Fruit fly (Drosophila melanogaster) whole organism, embryonic: ENCODE data around the gene CG12581.

Experiments used
- Adf1 ChIP-seq: fragments of 200-800 bp; sonication (Bioruptor generic); IDR thresholded peaks from 2 replicates; pipeline ENCODE4 v1.3.6; 2022; ENCODE audit warnings: missing biosample characterization, missing genetic modification characterization
- Atf3 ChIP-seq: fragments of 200-800 bp; sonication (Bioruptor generic); optimal IDR thresholded peaks from 3 replicates; lab custom pipeline; 2016; ENCODE audit warnings: missing biosample characterization, missing genetic modification characterization
- Bgb ChIP-seq: fragments of 200-800 bp; sonication (Bioruptor generic); IDR thresholded peaks from 2 replicates; pipeline ENCODE4 v1.3.6; 2022; ENCODE audit warnings: missing biosample characterization, missing genetic modification characterization; ENCODE audit not compliant: partially characterized antibody
- Bteb2 ChIP-seq: fragments of 200-800 bp; sonication (Bioruptor generic); optimal IDR thresholded peaks from 2 replicates; lab custom pipeline; 2016; ENCODE audit warnings: missing biosample characterization, missing genetic modification characterization
- CG10209 ChIP-seq: fragments of 200-800 bp; sonication (Bioruptor generic); optimal IDR thresholded peaks from 3 replicates; lab custom pipeline; 2017; ENCODE audit warnings: missing biosample characterization, mild to moderate bottlenecking, missing genetic modification characterization, missing genetic modification reagents
- CG10959 ChIP-seq: fragments of 200-800 bp; sonication (Bioruptor generic); IDR thresholded peaks from 2 replicates; pipeline ENCODE4 v1.3.6; 2022; ENCODE audit warnings: missing biosample characterization, missing genetic modification characterization
- CG12104 ChIP-seq: fragments of 200-800 bp; sonication (Bioruptor generic); optimal IDR thresholded peaks from 3 replicates; lab custom pipeline; 2016; ENCODE audit warnings: missing biosample characterization, missing genetic modification characterization
- CG12236 ChIP-seq: fragments of 200-800 bp; sonication (Bioruptor generic); optimal IDR thresholded peaks from 2 replicates; lab custom pipeline; 2016; ENCODE audit warnings: missing biosample characterization, missing genetic modification characterization
- CG12769 ChIP-seq: fragments of 200-800 bp; sonication (Bioruptor generic); optimal IDR thresholded peaks from 2 replicates; lab custom pipeline; 2019; ENCODE audit warnings: missing biosample characterization, mild to moderate bottlenecking, missing genetic modification characterization, moderate library complexity
- CG13424 ChIP-seq: fragments of 200-800 bp; sonication (Bioruptor generic); optimal IDR thresholded peaks from 2 replicates; lab custom pipeline; 2019; ENCODE audit warnings: missing biosample characterization, mild to moderate bottlenecking, missing genetic modification characterization, moderate library complexity
- CG13894 ChIP-seq: fragments of 200-800 bp; sonication (Bioruptor generic); optimal IDR thresholded peaks from 3 replicates; lab custom pipeline; 2018; ENCODE audit warnings: missing biosample characterization, mild to moderate bottlenecking, missing genetic modification characterization, moderate library complexity
- CG14860 ChIP-seq: fragments of 200-800 bp; sonication (Bioruptor generic); IDR thresholded peaks from 3 replicates; pipeline ENCODE4 v1.3.6; 2022; ENCODE audit warnings: missing biosample characterization, missing genetic modification characterization; ENCODE audit not compliant: partially characterized antibody
- CG1603 ChIP-seq: fragments of 200-800 bp; sonication (Bioruptor generic); optimal IDR thresholded peaks from 2 replicates; lab custom pipeline; 2019; ENCODE audit warnings: missing biosample characterization, mild to moderate bottlenecking, missing genetic modification characterization, moderate library complexity
- CG18476 ChIP-seq: fragments of 200-800 bp; sonication (Bioruptor generic); optimal IDR thresholded peaks from 2 replicates; lab custom pipeline; 2016; ENCODE audit warnings: missing biosample characterization, mild to moderate bottlenecking, missing genetic modification characterization
- CG2129 ChIP-seq: fragments of 200-800 bp; sonication (Bioruptor generic); IDR thresholded peaks from 2 replicates; pipeline ENCODE4 v1.3.6; 2022; ENCODE audit warnings: missing biosample characterization, missing genetic modification characterization; ENCODE audit not compliant: partially characterized antibody
- CG2889 ChIP-seq: fragments of 200-800 bp; sonication (Bioruptor generic); IDR thresholded peaks from 3 replicates; pipeline ENCODE4 v1.3.6; 2022; ENCODE audit warnings: missing biosample characterization, missing genetic modification characterization
- CG3407 ChIP-seq: fragments of 200-800 bp; sonication (Bioruptor generic); optimal IDR thresholded peaks from 2 replicates; lab custom pipeline; 2018; ENCODE audit warnings: missing biosample characterization, mild to moderate bottlenecking, missing genetic modification characterization
- CG6791 ChIP-seq: fragments of 200-800 bp; sonication (Bioruptor generic); IDR thresholded peaks from 3 replicates; pipeline ENCODE4 v1.3.6; 2022; ENCODE audit warnings: missing biosample characterization, missing genetic modification characterization; ENCODE audit not compliant: partially characterized antibody
- CG7357 ChIP-seq: fragments of 200-800 bp; sonication (Bioruptor generic); IDR thresholded peaks from 3 replicates; pipeline ENCODE4 v1.3.6; 2022; ENCODE audit warnings: missing biosample characterization, missing genetic modification characterization
- CG7963 ChIP-seq: fragments of 200-800 bp; sonication (Bioruptor generic); IDR thresholded peaks from 3 replicates; pipeline ENCODE4 v1.3.6; 2022; ENCODE audit warnings: missing biosample characterization, missing genetic modification characterization; ENCODE audit not compliant: partially characterized antibody
- CrebB ChIP-seq: fragments of 200-800 bp; sonication (Bioruptor generic); optimal IDR thresholded peaks from 3 replicates; lab custom pipeline; 2018; ENCODE audit warnings: missing biosample characterization, mild to moderate bottlenecking, missing genetic modification characterization
- D19B ChIP-seq: fragments of 200-800 bp; sonication (Bioruptor generic); optimal IDR thresholded peaks from 2 replicates; lab custom pipeline; 2017; ENCODE audit warnings: missing biosample characterization, mild to moderate bottlenecking, missing genetic modification characterization
- Deaf1 ChIP-seq: fragments of 200-800 bp; optimal IDR thresholded peaks from 3 replicates; lab custom pipeline; 2019; ENCODE audit warnings: missing biosample characterization, mild to moderate bottlenecking, missing genetic modification characterization, moderate library complexity
- Dip3 ChIP-seq: fragments of 200-800 bp; sonication (Bioruptor generic); optimal IDR thresholded peaks from 3 replicates; lab custom pipeline; 2016; ENCODE audit warnings: missing biosample characterization, missing genetic modification characterization
- HLH4C ChIP-seq: fragments of 200-800 bp; sonication (Bioruptor generic); IDR thresholded peaks from 3 replicates; pipeline ENCODE4 v1.3.6; 2022; ENCODE audit warnings: missing biosample characterization, missing genetic modification characterization; ENCODE audit not compliant: partially characterized antibody
- Hey ChIP-seq: fragments of 200-800 bp; sonication (Bioruptor generic); optimal IDR thresholded peaks from 3 replicates; lab custom pipeline; 2018; ENCODE audit warnings: missing biosample characterization, mild to moderate bottlenecking, missing genetic modification characterization
- Med ChIP-seq: fragments of 200-800 bp; sonication (Bioruptor generic); peaks from one replicate; lab custom pipeline; 2016; ENCODE audit warnings: missing biosample characterization, missing genetic modification characterization, mild to moderate bottlenecking, inconsistent platforms, moderate library complexity
- Myb ChIP-seq: fragments of 200-800 bp; sonication (Bioruptor generic); optimal IDR thresholded peaks from 2 replicates; lab custom pipeline; 2016; ENCODE audit warnings: missing biosample characterization, missing genetic modification characterization
- Opbp ChIP-seq: fragments of 200-800 bp; sonication (Bioruptor generic); IDR thresholded peaks from 3 replicates; pipeline ENCODE4 v1.3.6; 2022; ENCODE audit warnings: missing biosample characterization, missing genetic modification characterization; ENCODE audit not compliant: partially characterized antibody
- Scr ChIP-seq: fragments of 200-800 bp; sonication (Bioruptor generic); IDR thresholded peaks from 2 replicates; pipeline ENCODE4 v1.3.6; 2022; ENCODE audit warnings: missing biosample characterization, missing genetic modification characterization; ENCODE audit not compliant: partially characterized antibody
- Side ChIP-seq: fragments of 200-800 bp; sonication (Bioruptor generic); optimal IDR thresholded peaks from 2 replicates; lab custom pipeline; 2016; ENCODE audit warnings: missing biosample characterization, missing genetic modification characterization
- Sry-β ChIP-seq: fragments of 200-800 bp; sonication (Bioruptor generic); optimal IDR thresholded peaks from 2 replicates; lab custom pipeline; 2018; ENCODE audit warnings: missing biosample characterization, mild to moderate bottlenecking, missing genetic modification characterization, moderate library complexity
- amos ChIP-seq: fragments of 200-800 bp; sonication (Bioruptor generic); IDR thresholded peaks from 2 replicates; pipeline ENCODE4 v1.3.6; 2022; ENCODE audit warnings: missing biosample characterization, missing genetic modification characterization; ENCODE audit not compliant: partially characterized antibody
- dmrt99B ChIP-seq: fragments of 200-800 bp; sonication (Bioruptor generic); optimal IDR thresholded peaks from 2 replicates; lab custom pipeline; 2018; ENCODE audit warnings: missing biosample characterization, mild to moderate bottlenecking, missing genetic modification characterization, moderate library complexity
- inv ChIP-seq: fragments of 200-800 bp; sonication (Bioruptor generic); IDR thresholded peaks from 2 replicates; pipeline ENCODE4 v1.3.6; 2022; ENCODE audit warnings: missing biosample characterization, missing genetic modification characterization; ENCODE audit not compliant: partially characterized antibody
- lmd ChIP-seq: fragments of 200-800 bp; sonication (Bioruptor generic); IDR thresholded peaks from 2 replicates; pipeline ENCODE4 v1.3.6; 2022; ENCODE audit warnings: missing biosample characterization, missing genetic modification characterization
- lov ChIP-seq, 2 experiments: fragments of 200-800 bp in 1 of 2; fragments of >200 bp in 1 of 2; sonication (Bioruptor generic) in 1 of 2; IDR thresholded peaks in 1 of 2; optimal IDR thresholded peaks in 1 of 2; 2 replicates in 1 of 2; 3 replicates in 1 of 2; pipeline versions ENCODE4 v1.3.6 to Lab custom; 2017 to 2022; ENCODE audit warnings: missing biosample characterization in 1 of 2, missing genetic modification characterization in 1 of 2
- mld ChIP-seq: fragments of 200-800 bp; sonication (Bioruptor generic); IDR thresholded peaks from 3 replicates; pipeline ENCODE4 v1.3.6; 2022; ENCODE audit warnings: missing biosample characterization, missing genetic modification characterization; ENCODE audit not compliant: partially characterized antibody
- nerfin-1 ChIP-seq: fragments of 200-800 bp; sonication (Bioruptor generic); optimal IDR thresholded peaks from 3 replicates; lab custom pipeline; 2019; ENCODE audit warnings: missing biosample characterization, mild to moderate bottlenecking, missing genetic modification characterization, moderate library complexity
- otp ChIP-seq: fragments of 200-800 bp; sonication (Bioruptor generic); IDR thresholded peaks from 3 replicates; pipeline ENCODE4, ENCODE4 v1.3.6; 2022; ENCODE audit warnings: missing biosample characterization, missing genetic modification characterization
- peb ChIP-seq: fragments of 200-800 bp; sonication (Bioruptor generic); IDR thresholded peaks from 2 replicates; pipeline ENCODE4 v1.3.6; 2022; ENCODE audit warnings: missing biosample characterization, missing genetic modification characterization
- pnt ChIP-seq: fragments of 200-800 bp; sonication (Bioruptor generic); optimal IDR thresholded peaks from 3 replicates; lab custom pipeline; 2016; ENCODE audit warnings: missing biosample characterization, missing genetic modification characterization
- psq ChIP-seq: fragments of 200-800 bp; sonication (Bioruptor generic); optimal IDR thresholded peaks from 2 replicates; lab custom pipeline; 2017; ENCODE audit warnings: missing biosample characterization, missing genetic modification characterization
- tna ChIP-seq: fragments of 200-800 bp; sonication (Bioruptor generic); IDR thresholded peaks from 2 replicates; pipeline ENCODE4 v1.3.6; 2022; ENCODE audit warnings: missing biosample characterization, missing genetic modification characterization; ENCODE audit not compliant: partially characterized antibody
- vnd ChIP-seq: fragments of 200-800 bp; sonication (Bioruptor generic); IDR thresholded peaks from 3 replicates; pipeline ENCODE4 v1.3.6; 2022; ENCODE audit warnings: missing biosample characterization, missing genetic modification characterization; ENCODE audit not compliant: partially characterized antibody
- zen ChIP-seq: fragments of 200-800 bp; sonication (Bioruptor generic); optimal IDR thresholded peaks from 3 replicates; lab custom pipeline; 2018; ENCODE audit warnings: missing biosample characterization, mild to moderate bottlenecking, missing genetic modification characterization, moderate library complexity
- zen2 ChIP-seq: fragments of 200-800 bp; sonication (Bioruptor generic); IDR thresholded peaks from 3 replicates; pipeline ENCODE4 v1.3.6; 2022; ENCODE audit warnings: missing biosample characterization, missing genetic modification characterization; ENCODE audit not compliant: partially characterized antibody

Gene CG12581

dm6 chr3R:4127505-4127904 lies 46.9 kb upstream of the CG12581 start (continued):
- TF ChIP-seq CG12769 (tag; lab: Kevin White, UChicago) (peak; percentile 72), peb (GFP tag; lab: Robert Waterston, UW) (no peak), CG13894 (peak; percentile 10), Adf1 (no peak), zen (no peak)
- TF ChIP-seq, all 482 proteins: peak for 10

dm6 chr3R:4128337-4128736 lies 46.1 kb upstream of the CG12581 start:
- TF ChIP-seq Adf1 (no peak), mld (GFP tag; lab: Robert Waterston, UW) (peak; percentile 57; the same call in 1 of the 3 replicates), CG7963 (GFP tag; lab: Robert Waterston, UW) (0 out of 3 replicates have a peak, but pooled peaks have one; percentile 29), CG2889 (no peak), CG14860 (GFP tag; lab: Robert Waterston, UW) (peak; percentile 58; the same call in 2 of the 3 replicates), CG6791 (peak; percentile 56; the same call in 2 of the 3 replicates), Side (GFP tag; lab: Kevin White, UChicago) (no peak), inv (GFP tag; lab: Robert Waterston, UW) (peak; percentile 30; the same call in 1 of the 2 replicates), CrebB (tag; lab: Kevin White, UChicago) (no peak), CG2129 (GFP tag; lab: Robert Waterston, UW) (no peak), amos (GFP tag; lab: Robert Waterston, UW) (0 out of 2 replicates have a peak, but pooled peaks have one; percentile 27), Dip3 (GFP tag; lab: Kevin White, UChicago) (no peak), CG18476 (GFP tag; lab: Kevin White, UChicago) (no peak), zen2 (GFP tag; lab: Robert Waterston, UW) (no peak), Opbp (GFP tag; lab: Robert Waterston, UW) (no peak), CG7357 (GFP tag; lab: Robert Waterston, UW) (no peak), lmd (GFP tag; lab: Robert Waterston, UW) (no peak), Atf3 (GFP tag; lab: Kevin White, UChicago) (no peak), CG10209 (no peak), Scr (GFP tag; lab: Robert Waterston, UW) (peak; percentile 59), Bteb2 (GFP tag; lab: Kevin White, UChicago) (no peak), Bgb (peak; percentile 44; the same call in 1 of the 2 replicates), Deaf1 (tag; lab: Kevin White, UChicago) (no peak), CG13424 (tag; lab: Kevin White, UChicago) (no peak), CG12236 (GFP tag; lab: Kevin White, UChicago) (no peak), D19B (GFP tag; lab: Kevin White, UChicago) (peak; percentile 62), psq (GFP tag; lab: Kevin White, UChicago) (no peak), tna (peak; percentile 63; the same call in 1 of the 2 replicates), otp (GFP tag; lab: Robert Waterston, UW) (no peak), Sry-β (GFP tag; lab: Kevin White, UChicago) (no peak), CG1603 (tag; lab: Kevin White, UChicago) (no peak), CG12104 (GFP tag; lab: Kevin White, UChicago) (no peak), dmrt99B (no peak), pnt (GFP tag; lab: Kevin White, UChicago) (no peak), nerfin-1 (tag; lab: Kevin White, UChicago) (no peak), vnd (GFP tag; lab: Robert Waterston, UW) (peak; percentile 65; the same call in 2 of the 3 replicates), lov (optimal IDR thresholded peaks at IDR 0.05; lab: Kevin White, UChicago) (no peak), lov (GFP tag; IDR thresholded peaks at IDR 0.05; lab: Robert Waterston, UW) (no peak), HLH4C (peak; percentile 82), Myb (GFP tag; lab: Kevin White, UChicago) (no peak), CG10959 (no peak), CG3407 (GFP tag; lab: Kevin White, UChicago) (no peak), Hey (tag; lab: Kevin White, UChicago) (no peak), Med (GFP tag; lab: Kevin White, UChicago) (peak; percentile 10)
